Worm (Caenorhabditis elegans): ENCODE measurements around the gene dpy-26.

Gene dpy-26

DNA sequence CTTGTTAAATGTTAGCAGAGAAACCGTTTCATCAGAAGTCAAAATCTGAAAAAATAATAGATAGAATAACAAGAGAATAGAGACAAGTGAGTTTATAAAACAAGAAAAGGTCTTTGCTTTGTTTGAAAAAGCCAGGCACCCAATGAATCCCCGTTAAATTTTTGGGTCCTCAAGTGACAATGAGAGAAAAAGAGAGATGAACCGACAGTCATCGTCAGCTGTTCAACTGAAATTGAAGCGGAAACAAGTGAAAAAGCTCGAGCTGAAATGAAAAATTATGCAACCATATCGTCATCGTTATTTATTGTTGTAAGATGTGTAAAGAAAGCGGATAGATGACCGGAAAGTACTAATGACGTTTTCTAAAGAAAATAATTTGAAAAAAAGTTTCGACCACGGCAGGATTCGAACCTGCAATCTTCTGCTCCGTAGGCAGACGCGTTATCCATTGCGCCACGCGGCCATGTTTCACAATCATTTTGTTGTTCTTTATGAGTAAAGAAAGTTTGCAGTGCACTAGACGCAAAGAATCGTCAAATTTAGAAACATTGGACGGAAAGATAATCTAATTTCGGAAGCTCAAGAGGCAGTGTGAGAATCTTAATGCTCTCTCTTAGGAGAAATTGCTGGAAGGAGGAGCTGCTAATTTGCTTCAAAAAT is 33.5 kb downstream of the dpy-26 start, which contains the start of gene F08G5.3 (continued):
- TF ChIP-seq ztf-7 (tag; optimal IDR thresholded peaks at IDR 0.05) (peak; percentile 78), vab-7 (GFP tag; IDR thresholded peaks at IDR 0.05) (peak; percentile 91), hlh-30 (tag; optimal IDR thresholded peaks at IDR 0.05; ENCODE audit: insufficient read depth) (peak; percentile 59), nhr-42 (GFP tag; IDR thresholded peaks at IDR 0.05) (no peak), fos-1 (tag; optimal IDR thresholded peaks at IDR 0.05) (no peak), lin-38 (GFP tag; IDR thresholded peaks at IDR 0.05) (peak; percentile 82), daf-16 (GFP tag; optimal IDR thresholded peaks at IDR 0.05) (peak in 1 of 2 experiments; percentile 80), daf-16 (tag; optimal IDR thresholded peaks at IDR 0.05) (peak; percentile 44), tra-1 (GFP tag; IDR thresholded peaks at IDR 0.05) (peak; percentile 78), ceh-82 (tag; optimal IDR thresholded peaks at IDR 0.05) (no peak), snpc-1.2 (GFP tag; IDR thresholded peaks at IDR 0.05) (peak; percentile 91), zfp-2 (tag; optimal IDR thresholded peaks at IDR 0.05) (no peak), mdt-29 (GFP tag; IDR thresholded peaks at IDR 0.05) (peak; percentile 72; the same call in 1 of the 2 replicates)

DNA sequence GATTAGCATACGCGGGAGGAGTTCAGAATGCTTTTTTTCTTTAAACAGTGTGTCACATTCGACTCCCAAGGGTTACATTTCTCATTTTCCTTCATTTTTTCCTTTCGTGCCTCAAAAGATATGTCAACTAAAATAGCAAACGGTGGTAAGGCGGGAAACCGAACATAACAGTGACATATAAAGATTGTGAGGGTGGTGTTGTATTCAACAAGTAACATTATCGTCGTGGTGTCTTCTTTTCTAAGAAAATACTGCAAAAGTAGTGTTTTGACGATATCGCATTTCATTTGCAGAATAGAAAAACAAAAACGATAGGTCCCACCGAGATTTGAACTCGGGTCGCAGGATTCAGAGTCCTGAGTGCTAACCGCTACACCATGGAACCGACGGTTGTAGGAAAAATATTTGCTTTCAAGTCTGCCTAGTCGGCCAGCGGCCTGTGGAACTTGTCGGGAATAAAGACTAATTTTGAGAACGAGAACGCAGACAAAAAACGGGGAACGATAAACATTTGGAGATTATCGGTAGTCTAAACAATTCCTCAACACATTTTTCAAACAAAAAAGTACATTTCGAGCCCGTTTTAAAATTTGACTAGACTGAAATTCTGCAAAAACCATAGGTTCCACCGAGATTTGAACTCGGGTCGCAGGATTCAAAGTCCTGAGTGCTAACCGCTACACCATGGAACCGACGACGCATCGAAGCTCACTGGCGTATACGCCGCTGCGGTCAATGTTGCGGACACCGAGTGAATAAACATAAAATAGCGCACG is 34.3 kb downstream of the dpy-26 start:
- TF ChIP-seq zfp-2 (tag; optimal IDR thresholded peaks at IDR 0.05) (no peak), nhr-41 (GFP tag; IDR thresholded peaks at IDR 0.05) (peak; percentile 62; the same call in 1 of the 2 replicates), attf-4 (tag; optimal IDR thresholded peaks at IDR 0.05) (no peak), ceh-20 (GFP tag; IDR thresholded peaks at IDR 0.05) (0 out of 2 replicates have a peak, but pooled peaks have one; percentile 14), lin-38 (GFP tag; IDR thresholded peaks at IDR 0.05) (peak; percentile 64; the same call in 1 of the 2 replicates), ama-1 (optimal IDR thresholded peaks at IDR 0.05) (no peak), nhr-48 (tag; optimal IDR thresholded peaks at IDR 0.05) (peak; percentile 20), zip-11 (GFP tag; IDR thresholded peaks at IDR 0.05) (no peak), nhr-42 (GFP tag; IDR thresholded peaks at IDR 0.05) (no peak), lin-15B (tag; optimal IDR thresholded peaks at IDR 0.05) (no peak), ZK337.2 (GFP tag; IDR thresholded peaks at IDR 0.05) (no peak), D1046.2 (GFP tag; IDR thresholded peaks at IDR 0.05) (no peak; the same call in 1 of the 2 replicates), aly-2 (tag; optimal IDR thresholded peaks at IDR 0.05) (no peak), aha-1 (tag) (peak; percentile 20), ces-1 (GFP tag; optimal IDR thresholded peaks at IDR 0.05) (no peak), madf-9 (GFP tag; conservative IDR thresholded peaks at IDR 0.05) (0 out of 2 replicates have a peak, but pooled peaks have one; percentile 8), set-16 (GFP tag; IDR thresholded peaks at IDR 0.05) (no peak), dpl-1 (GFP tag; optimal IDR thresholded peaks at IDR 0.05) (no peak), lsy-2 (tag; optimal IDR thresholded peaks at IDR 0.05) (no peak), unc-130 (GFP tag; optimal IDR thresholded peaks at IDR 0.05) (no peak), daf-19 (GFP tag; conservative IDR thresholded peaks at IDR 0.05) (peak; percentile 63; the same call in 1 of the 2 replicates), ztf-7 (tag; optimal IDR thresholded peaks at IDR 0.05) (no peak), tag-97 (GFP tag; IDR thresholded peaks at IDR 0.05) (no peak), nhr-6 (tag; optimal IDR thresholded peaks at IDR 0.05) (no peak), unc-62 (GFP tag; optimal IDR thresholded peaks at IDR 0.05 in 1 of 2) (peak in 1 of 2 experiments; percentile 91), unc-62 (tag; optimal IDR thresholded peaks at IDR 0.05) (no peak), ceh-28 (tag; optimal IDR thresholded peaks at IDR 0.05) (no peak), F26F4.8 (GFP tag; conservative IDR thresholded peaks at IDR 0.05) (peak; percentile 72), mxl-3 (GFP tag; optimal IDR thresholded peaks at IDR 0.05) (no peak), ceh-44 (GFP tag; IDR thresholded peaks at IDR 0.05) (no peak), zag-1 (tag; optimal IDR thresholded peaks at IDR 0.05) (no peak), snpc-1.2 (GFP tag; IDR thresholded peaks at IDR 0.05) (peak; percentile 69; the same call in 1 of the 2 replicates), duxl-1 (tag; optimal IDR thresholded peaks at IDR 0.05; ENCODE audit: poor library complexity) (peak; percentile 9), pha-4 (GFP tag; IDR thresholded peaks at IDR 0.05) (no peak; the same call in 1 of the 2 replicates), pha-4 (tag; optimal IDR thresholded peaks at IDR 0.05) (no peak), mxl-2 (GFP tag; conservative IDR thresholded peaks at IDR 0.05) (no peak), dmd-6 (GFP tag; IDR thresholded peaks at IDR 0.05) (peak; percentile 35), sdz-12 (GFP tag; optimal IDR thresholded peaks at IDR 0.05) (peak; percentile 21), hlh-30 (tag; optimal IDR thresholded peaks at IDR 0.05; ENCODE audit: insufficient read depth) (no peak), egl-27 (tag; optimal IDR thresholded peaks at IDR 0.05) (no peak)

Data from whole organism, L4 larva.